Worm (Caenorhabditis elegans) whole organism, late embryonic: Measurements from ENCODE around the gene C26F1.1.

ENCODE experiments used
- T23F11.4 ChIP-seq: fragments of 200-800 bp; sonication (Bioruptor generic); optimal IDR thresholded peaks from 2 replicates; lab custom pipeline; 2018; ENCODE audit warnings: mild to moderate bottlenecking, missing genetic modification characterization, missing compliant biosample characterization
- ahr-1 ChIP-seq: sonication (generic microtip); optimal IDR thresholded peaks from 2 replicates; lab custom pipeline; 2016; ENCODE audit warnings: missing genetic modification characterization, missing compliant biosample characterization
- ceh-31 ChIP-seq: sonication (generic microtip); optimal IDR thresholded peaks from 2 replicates; lab custom pipeline; 2016; ENCODE audit warnings: missing genetic modification characterization, missing compliant biosample characterization
- ceh-48 ChIP-seq: sonication (generic microtip); optimal IDR thresholded peaks from 2 replicates; lab custom pipeline; 2016; ENCODE audit warnings: missing genetic modification characterization, inconsistent platforms, missing compliant biosample characterization
- ets-4 ChIP-seq: sonication (generic microtip); optimal IDR thresholded peaks from 2 replicates; lab custom pipeline; 2016; ENCODE audit warnings: missing genetic modification characterization, missing compliant biosample characterization
- lim-6 ChIP-seq: sonication (generic microtip); optimal IDR thresholded peaks from 2 replicates; lab custom pipeline; 2016; ENCODE audit warnings: missing genetic modification characterization, missing compliant biosample characterization
- mec-3 ChIP-seq: sonication (generic microtip); optimal IDR thresholded peaks from 2 replicates; lab custom pipeline; 2016; ENCODE audit warnings: borderline replicate concordance, missing genetic modification characterization, missing compliant biosample characterization
- nhr-11 ChIP-seq: fragments of 150-350 bp; optimal IDR thresholded peaks from 2 replicates; lab custom pipeline; 2014; ENCODE audit warnings: missing biosample characterization, missing genetic modification characterization
- rnt-1 ChIP-seq: sonication (generic microtip); optimal IDR thresholded peaks from 2 replicates; lab custom pipeline; 2016; ENCODE audit warnings: missing genetic modification characterization, missing compliant biosample characterization

DNA sequence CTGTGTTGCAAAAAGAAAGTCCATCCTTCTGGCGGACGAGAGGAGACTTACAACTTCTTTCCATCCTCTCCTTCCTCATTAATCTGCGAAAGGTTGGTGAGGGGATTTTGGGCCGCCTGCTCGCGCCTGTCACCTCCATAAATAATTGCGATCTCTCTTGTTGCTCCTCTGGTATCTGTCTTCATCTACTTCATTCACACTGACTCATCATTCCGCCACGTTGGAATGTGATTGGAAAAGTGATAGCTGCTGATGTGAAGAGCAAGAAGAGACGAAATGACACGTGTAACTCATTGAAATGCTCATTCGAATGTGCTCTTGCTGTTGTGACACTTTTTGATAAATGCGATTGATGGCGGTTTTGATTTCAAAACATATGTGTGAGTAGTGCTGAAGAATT lies 37.4 kb downstream of the C26F1.1 start:
- TF ChIP-seq T23F11.4 (GFP tag; lab: Kevin White, UChicago) (no peak), nhr-11 (tag; lab: Kevin White, UChicago) (no peak), lim-6 (tag; lab: Kevin White, UChicago) (no peak), ceh-48 (tag; lab: Kevin White, UChicago) (no peak), mec-3 (tag; lab: Kevin White, UChicago) (no peak), ets-4 (no peak), ceh-31 (no peak), ahr-1 (tag; lab: Kevin White, UChicago) (no peak), rnt-1 (tag; lab: Kevin White, UChicago) (peak; percentile 95)
